Worm (Caenorhabditis elegans) whole organism, L2 larva: Measurements from ENCODE around the gene cct-1.

Source experiments
- ama-1 ChIP-seq: fragments of 150-350 bp; optimal IDR thresholded peaks from 2 replicates; lab custom pipeline; 2018; ENCODE audit warnings: inconsistent platforms
- ceh-82 ChIP-seq: fragments of 150-350 bp; optimal IDR thresholded peaks from 2 replicates; lab custom pipeline; 2014; ENCODE audit warnings: missing biosample characterization, missing genetic modification characterization
- lin-39 ChIP-seq: fragments of 150-350 bp; optimal IDR thresholded peaks from 2 replicates; lab custom pipeline; 2014; ENCODE audit warnings: missing biosample characterization, missing genetic modification reagents, missing genetic modification characterization
- lsy-2 ChIP-seq, 2 experiments: fragments of 150-350 bp in 1 of 2; sonication (generic microtip) in 1 of 2; optimal IDR thresholded peaks; 2 replicates each; lab custom pipeline; 2014 to 2017; ENCODE audit warnings: missing biosample characterization in 2 of 2, missing genetic modification characterization in 2 of 2
- nhr-11 ChIP-seq: fragments of 150-350 bp; optimal IDR thresholded peaks from 2 replicates; lab custom pipeline; 2014; ENCODE audit warnings: missing biosample characterization, missing genetic modification characterization
- nhr-237 ChIP-seq: fragments of 150-350 bp; optimal IDR thresholded peaks from 2 replicates; lab custom pipeline; 2014; ENCODE audit warnings: missing biosample characterization, missing genetic modification characterization
- ztf-4 ChIP-seq: fragments of 150-350 bp; optimal IDR thresholded peaks from 2 replicates; lab custom pipeline; 2014; ENCODE audit warnings: missing biosample characterization, missing genetic modification characterization

DNA sequence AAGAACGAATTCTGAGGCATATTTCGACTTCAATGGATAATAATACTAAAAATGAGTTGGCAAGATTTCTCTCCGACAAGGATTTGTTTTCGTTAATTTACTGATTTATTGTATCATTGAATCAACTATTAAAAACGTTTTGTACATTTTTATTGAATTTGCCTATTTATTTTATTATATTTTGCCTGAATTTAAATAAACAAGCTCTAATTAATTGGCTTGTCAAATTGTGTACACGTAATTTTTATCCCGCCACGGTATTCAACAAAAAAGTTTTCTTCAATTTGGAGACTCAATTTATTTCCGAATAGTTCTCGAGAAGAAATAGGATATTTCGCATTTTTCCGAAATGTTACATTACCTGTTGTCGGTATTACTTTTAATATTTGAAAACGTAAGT, 47.2 kb downstream of the cct-1 start, which contains the start of gene M110.7:
- TF ChIP-seq ceh-82 (tag; lab: Kevin White, UChicago), result no peak
- TF ChIP-seq nhr-237 (tag; lab: Kevin White, UChicago), result no peak
- no peak for TF ChIP-seq ztf-4
- no peak for TF ChIP-seq lin-39 (tag; lab: Kevin White, UChicago)
- TF ChIP-seq lsy-2 (tag; optimal IDR thresholded peaks at IDR 0.05; lab: Kevin White, UChicago), result no peak
- no peak for TF ChIP-seq ama-1
- no peak for TF ChIP-seq nhr-11
